Worm (Caenorhabditis elegans): ENCODE results near the gene srw-3.

srw-3 gene

DNA sequence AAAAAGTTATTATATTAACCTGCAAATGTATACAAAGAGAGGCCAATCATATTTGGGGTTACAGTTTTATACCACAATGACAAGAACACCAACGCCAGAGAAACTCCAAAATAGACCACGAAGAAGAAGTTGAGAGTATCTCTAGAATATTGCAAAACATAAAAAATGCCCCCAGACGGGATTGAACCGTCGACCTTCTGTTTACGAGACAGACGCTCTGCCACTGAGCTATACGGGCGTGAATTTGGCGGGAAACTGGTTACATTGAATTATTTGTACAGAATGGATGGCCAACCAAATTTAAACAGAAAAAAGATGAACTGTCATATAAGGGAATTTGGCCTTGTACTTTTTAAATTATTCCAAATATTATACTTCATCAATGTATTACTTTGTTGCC, 25.1 kb downstream of the srw-3 start (continued):
- TF ChIP-seq F23B12.7 (tag; optimal IDR thresholded peaks at IDR 0.05; ENCODE audit: insufficient read depth) (peak; percentile 5), ztf-22 (GFP tag; optimal IDR thresholded peaks at IDR 0.05) (no peak), somi-1 (GFP tag; optimal IDR thresholded peaks at IDR 0.05) (peak; percentile 23), lin-54 (GFP tag; optimal IDR thresholded peaks at IDR 0.05) (peak; percentile 29), madf-10 (tag; optimal IDR thresholded peaks at IDR 0.05) (peak; percentile 0), rcor-1 (GFP tag; IDR thresholded peaks at IDR 0.05) (0 out of 2 replicates have a peak, but pooled peaks have one; percentile 30), lsl-1 (GFP tag; optimal IDR thresholded peaks at IDR 0.05) (peak; percentile 12), ceh-100 (GFP tag; IDR thresholded peaks at IDR 0.05) (no peak), tbp1 (GFP tag; optimal IDR thresholded peaks at IDR 0.05) (peak; percentile 86), him-1 (tag; optimal IDR thresholded peaks at IDR 0.05) (peak; percentile 28), lin-26 (GFP tag; IDR thresholded peaks at IDR 0.05) (peak; percentile 52; the same call in 1 of the 2 replicates), hsf-1 (GFP tag; IDR thresholded peaks at IDR 0.05) (peak; percentile 57; the same call in 1 of the 2 replicates), nfyb-1 (GFP tag; IDR thresholded peaks at IDR 0.05) (peak; percentile 53; the same call in 1 of the 2 replicates), K12H6.12 (tag; optimal IDR thresholded peaks at IDR 0.05) (peak; percentile 49), ama-1 (optimal IDR thresholded peaks at IDR 0.05) (no peak), ama-1 (GFP tag; optimal IDR thresholded peaks at IDR 0.05) (peak in 1 of 2 experiments; percentile 50), dpl-1 (GFP tag; optimal IDR thresholded peaks at IDR 0.05) (no peak), dox-1 (GFP tag; IDR thresholded peaks at IDR 0.05) (peak; percentile 45; the same call in 1 of the 2 replicates), rpc-1 (optimal IDR thresholded peaks at IDR 0.05) (peak; percentile 54), rpc-1 (tag; optimal IDR thresholded peaks at IDR 0.05) (peak; percentile 74)

- TF ChIP-seq B0035.1 (tag; optimal IDR thresholded peaks at IDR 0.05) (no peak), hsf-1 (GFP tag; IDR thresholded peaks at IDR 0.05) (peak; percentile 67; the same call in 1 of the 2 replicates), mel-28 (tag; optimal IDR thresholded peaks at IDR 0.05; ENCODE audit: borderline replicate concordance) (no peak), madf-6 (GFP tag; IDR thresholded peaks at IDR 0.05) (peak; percentile 42; the same call in 1 of the 2 replicates), F52B5.7 (tag; optimal IDR thresholded peaks at IDR 0.05) (peak; percentile 9), gei-17 (GFP tag; optimal IDR thresholded peaks at IDR 0.05) (no peak), athp-1 (tag; optimal IDR thresholded peaks at IDR 0.05) (peak; percentile 49), ama-1 (optimal IDR thresholded peaks at IDR 0.05) (no peak), ama-1 (GFP tag; optimal IDR thresholded peaks at IDR 0.05) (peak in 1 of 2 experiments; percentile 43), mxl-1 (tag; optimal IDR thresholded peaks at IDR 0.05) (peak; percentile 26), mcd-1 (GFP tag; IDR thresholded peaks at IDR 0.05) (0 out of 2 replicates have a peak, but pooled peaks have one; percentile 12), nfyb-1 (GFP tag; IDR thresholded peaks at IDR 0.05) (peak; percentile 58), ztf-22 (GFP tag; optimal IDR thresholded peaks at IDR 0.05) (no peak), Y53F4B.3 (GFP tag; IDR thresholded peaks at IDR 0.05) (no peak), lin-54 (GFP tag; optimal IDR thresholded peaks at IDR 0.05) (peak; percentile 26), nhr-90 (tag; optimal IDR thresholded peaks at IDR 0.05) (no peak), B0336.3 (GFP tag; IDR thresholded peaks at IDR 0.05) (peak; percentile 80), hrde-1 (tag; optimal IDR thresholded peaks at IDR 0.05; ENCODE audit: borderline replicate concordance) (peak; percentile 38), aptf-3 (GFP tag; IDR thresholded peaks at IDR 0.05) (0 out of 2 replicates have a peak, but pooled peaks have one; percentile 15), rpc-1 (optimal IDR thresholded peaks at IDR 0.05) (no peak), rpc-1 (tag; optimal IDR thresholded peaks at IDR 0.05) (no peak), cebp-2 (GFP tag; IDR thresholded peaks at IDR 0.05) (0 out of 2 replicates have a peak, but pooled peaks have one; percentile 77), ekl-4 (GFP tag; IDR thresholded peaks at IDR 0.05) (peak; percentile 60; the same call in 1 of the 2 replicates), pbrm-1 (GFP tag; IDR thresholded peaks at IDR 0.05) (0 out of 2 replicates have a peak, but pooled peaks have one; percentile 32), F49E8.2 (tag; optimal IDR thresholded peaks at IDR 0.05; ENCODE audit: insufficient read depth) (peak; percentile 31), egrh-3 (GFP tag; IDR thresholded peaks at IDR 0.05) (no peak), nhr-27 (tag; optimal IDR thresholded peaks at IDR 0.05) (no peak)
These were observed 27.9 kb downstream of the srw-3 start for ce11 chrV:7733240-7733765.

All from whole organism, young adult.